Fruit fly (Drosophila melanogaster) whole organism, embryonic: Measurements from ENCODE around the gene CG11920.

Experiments
- Aef1 ChIP-seq: fragments of 200-800 bp; sonication (Bioruptor generic); IDR thresholded peaks from 3 replicates; pipeline ENCODE4 v1.3.6; 2022; ENCODE audit warnings: missing biosample characterization, missing genetic modification characterization
- CG10267 ChIP-seq: fragments of 200-800 bp; sonication (Bioruptor generic); optimal IDR thresholded peaks from 2 replicates; lab custom pipeline; 2018; ENCODE audit warnings: missing biosample characterization, mild to moderate bottlenecking, missing genetic modification characterization, moderate library complexity
- CG11560 ChIP-seq: fragments of 200-800 bp; sonication (Bioruptor generic); IDR thresholded peaks from 3 replicates; pipeline ENCODE4 v1.3.6; 2022; ENCODE audit warnings: missing biosample characterization, missing genetic modification characterization
- CG12391 ChIP-seq: fragments of 200-800 bp; sonication (Bioruptor generic); optimal IDR thresholded peaks from 3 replicates; lab custom pipeline; 2018; ENCODE audit warnings: missing biosample characterization, mild to moderate bottlenecking, missing genetic modification characterization, moderate library complexity
- CG12744 ChIP-seq: fragments of 200-800 bp; sonication (Bioruptor generic); optimal IDR thresholded peaks from 2 replicates; lab custom pipeline; 2016; ENCODE audit warnings: missing biosample characterization, missing genetic modification characterization
- CG12769 ChIP-seq: fragments of 200-800 bp; sonication (Bioruptor generic); optimal IDR thresholded peaks from 2 replicates; lab custom pipeline; 2019; ENCODE audit warnings: missing biosample characterization, mild to moderate bottlenecking, missing genetic modification characterization, moderate library complexity
- CG14667 ChIP-seq: fragments of 200-800 bp; sonication (Bioruptor generic); IDR thresholded peaks from 2 replicates; pipeline ENCODE4 v1.3.6; 2022; ENCODE audit warnings: missing biosample characterization, missing genetic modification characterization
- CG14710 ChIP-seq: fragments of 200-800 bp; sonication (Bioruptor generic); optimal IDR thresholded peaks from 3 replicates; lab custom pipeline; 2019; ENCODE audit warnings: missing biosample characterization, mild to moderate bottlenecking, missing genetic modification characterization, moderate library complexity
- CG16863 ChIP-seq: fragments of 200-800 bp; sonication (Bioruptor generic); optimal IDR thresholded peaks from 3 replicates; lab custom pipeline; 2016; ENCODE audit warnings: missing biosample characterization, missing genetic modification characterization
- CG2129 ChIP-seq: fragments of 200-800 bp; sonication (Bioruptor generic); IDR thresholded peaks from 2 replicates; pipeline ENCODE4 v1.3.6; 2022; ENCODE audit warnings: missing biosample characterization, missing genetic modification characterization; ENCODE audit not compliant: partially characterized antibody
- CG2712 ChIP-seq: fragments of 200-800 bp; optimal IDR thresholded peaks from 3 replicates; lab custom pipeline; 2019; ENCODE audit warnings: missing biosample characterization, mild to moderate bottlenecking, missing genetic modification characterization, moderate library complexity
- CG3407 ChIP-seq: fragments of 200-800 bp; sonication (Bioruptor generic); optimal IDR thresholded peaks from 2 replicates; lab custom pipeline; 2018; ENCODE audit warnings: missing biosample characterization, mild to moderate bottlenecking, missing genetic modification characterization
- CG4424 ChIP-seq: fragments of 200-800 bp; sonication (Bioruptor generic); optimal IDR thresholded peaks from 3 replicates; lab custom pipeline; 2016; ENCODE audit warnings: missing biosample characterization, missing genetic modification characterization
- CG7745 ChIP-seq: fragments of 200-800 bp; sonication (Bioruptor generic); optimal IDR thresholded peaks from 2 replicates; lab custom pipeline; 2018; ENCODE audit warnings: missing biosample characterization, mild to moderate bottlenecking, missing genetic modification characterization, moderate library complexity
- CG7928 ChIP-seq: fragments of 200-800 bp; sonication (Bioruptor generic); optimal IDR thresholded peaks from 2 replicates; lab custom pipeline; 2017; ENCODE audit warnings: missing biosample characterization, mild to moderate bottlenecking, missing genetic modification characterization
- CG8290 ChIP-seq, 3 experiments: fragments of 200-800 bp; sonication (Bioruptor generic); optimal IDR thresholded peaks; 2 replicates each; lab custom pipeline; 2016 to 2019; ENCODE audit warnings: missing biosample characterization in 3 of 3, missing genetic modification characterization in 3 of 3, mild to moderate bottlenecking in 2 of 3, moderate library complexity in 1 of 3
- CG9437 ChIP-seq: fragments of 200-800 bp; sonication (Bioruptor generic); optimal IDR thresholded peaks from 2 replicates; lab custom pipeline; 2018; ENCODE audit warnings: missing biosample characterization, mild to moderate bottlenecking, missing genetic modification characterization
- CG9609 ChIP-seq: fragments of 200-800 bp; sonication (Bioruptor generic); optimal IDR thresholded peaks from 3 replicates; lab custom pipeline; 2016; ENCODE audit warnings: missing biosample characterization, missing genetic modification characterization
- Dip2 ChIP-seq: fragments of 200-800 bp; sonication (Bioruptor generic); IDR thresholded peaks from 2 replicates; pipeline ENCODE4 v1.3.6; 2022; ENCODE audit warnings: missing biosample characterization, missing genetic modification characterization
- Hey ChIP-seq: fragments of 200-800 bp; sonication (Bioruptor generic); optimal IDR thresholded peaks from 3 replicates; lab custom pipeline; 2018; ENCODE audit warnings: missing biosample characterization, mild to moderate bottlenecking, missing genetic modification characterization
- MBD-R2 ChIP-seq: fragments of 200-800 bp; sonication (Bioruptor generic); IDR thresholded peaks from 2 replicates; pipeline ENCODE4 v1.3.6; 2022; ENCODE audit warnings: missing biosample characterization, missing genetic modification characterization
- Nf-YC ChIP-seq: fragments of 200-800 bp; optimal IDR thresholded peaks from 3 replicates; lab custom pipeline; 2019; ENCODE audit warnings: missing biosample characterization, mild to moderate bottlenecking, missing genetic modification characterization, moderate library complexity
- Oli ChIP-seq: fragments of 200-800 bp; sonication (Bioruptor generic); optimal IDR thresholded peaks from 2 replicates; lab custom pipeline; 2018; ENCODE audit warnings: missing biosample characterization, mild to moderate bottlenecking, missing genetic modification characterization, moderate library complexity
- PHDP ChIP-seq: fragments of 200-800 bp; sonication (Bioruptor generic); optimal IDR thresholded peaks from 3 replicates; lab custom pipeline; 2018; ENCODE audit warnings: missing biosample characterization, mild to moderate bottlenecking, missing genetic modification characterization, moderate library complexity
- Scr ChIP-seq: fragments of 200-800 bp; sonication (Bioruptor generic); IDR thresholded peaks from 2 replicates; pipeline ENCODE4 v1.3.6; 2022; ENCODE audit warnings: missing biosample characterization, missing genetic modification characterization; ENCODE audit not compliant: partially characterized antibody
- Six4 ChIP-seq: fragments of 200-800 bp; sonication (Bioruptor generic); optimal IDR thresholded peaks from 2 replicates; lab custom pipeline; 2016; ENCODE audit warnings: missing biosample characterization, missing genetic modification characterization
- ac ChIP-seq: fragments of 200-800 bp; sonication (Bioruptor generic); optimal IDR thresholded peaks from 3 replicates; lab custom pipeline; 2017; ENCODE audit warnings: missing biosample characterization, mild to moderate bottlenecking, missing genetic modification characterization
- az2 ChIP-seq: fragments of 200-800 bp; sonication (Bioruptor generic); optimal IDR thresholded peaks from 3 replicates; lab custom pipeline; 2016; ENCODE audit warnings: missing biosample characterization, missing genetic modification characterization
- bbx ChIP-seq: fragments of 200-800 bp; sonication (Bioruptor generic); IDR thresholded peaks from 2 replicates; pipeline ENCODE4 v1.3.6; 2022; ENCODE audit warnings: missing biosample characterization, missing genetic modification characterization; ENCODE audit not compliant: partially characterized antibody
- bigmax ChIP-seq: fragments of 200-800 bp; sonication (Bioruptor generic); optimal IDR thresholded peaks from 2 replicates; lab custom pipeline; 2018; ENCODE audit warnings: missing biosample characterization, mild to moderate bottlenecking, missing genetic modification characterization
- chif ChIP-seq, 2 experiments: fragments of 200-800 bp; sonication (Bioruptor generic); optimal IDR thresholded peaks; 3 replicates each; lab custom pipeline; 2016; ENCODE audit warnings: missing biosample characterization in 2 of 2, missing genetic modification characterization in 2 of 2
- corto ChIP-seq: fragments of 200-800 bp; sonication (Bioruptor generic); optimal IDR thresholded peaks from 2 replicates; lab custom pipeline; 2016; ENCODE audit warnings: missing biosample characterization, mild to moderate bottlenecking, missing genetic modification characterization, moderate library complexity
- crc ChIP-seq: fragments of 200-800 bp; sonication (Bioruptor generic); optimal IDR thresholded peaks from 2 replicates; lab custom pipeline; 2016; ENCODE audit warnings: missing biosample characterization, missing genetic modification characterization
- dan ChIP-seq: fragments of 200-800 bp; sonication (Bioruptor generic); IDR thresholded peaks from 2 replicates; pipeline ENCODE4 v1.3.6; 2022; ENCODE audit warnings: missing biosample characterization, missing genetic modification characterization
- dm ChIP-seq: fragments of 200-800 bp; sonication (Bioruptor generic); optimal IDR thresholded peaks from 3 replicates; lab custom pipeline; 2016; ENCODE audit warnings: missing biosample characterization, missing genetic modification characterization
- dmrt99B ChIP-seq: fragments of 200-800 bp; sonication (Bioruptor generic); optimal IDR thresholded peaks from 2 replicates; lab custom pipeline; 2018; ENCODE audit warnings: missing biosample characterization, mild to moderate bottlenecking, missing genetic modification characterization, moderate library complexity
- fru ChIP-seq: fragments of >200 bp; optimal IDR thresholded peaks from 2 replicates; lab custom pipeline; 2017
- grn ChIP-seq: fragments of 200-800 bp; sonication (Bioruptor generic); optimal IDR thresholded peaks from 3 replicates; lab custom pipeline; 2017; ENCODE audit warnings: missing biosample characterization, missing genetic modification characterization
- gro ChIP-seq: fragments of 200-800 bp; sonication (Bioruptor generic); optimal IDR thresholded peaks from 2 replicates; lab custom pipeline; 2016; ENCODE audit warnings: missing biosample characterization, missing genetic modification characterization
- ind ChIP-seq: fragments of 200-800 bp; sonication (Bioruptor generic); optimal IDR thresholded peaks from 3 replicates; lab custom pipeline; 2016; ENCODE audit warnings: missing biosample characterization, missing genetic modification characterization
- mld ChIP-seq: fragments of 200-800 bp; sonication (Bioruptor generic); IDR thresholded peaks from 3 replicates; pipeline ENCODE4 v1.3.6; 2022; ENCODE audit warnings: missing biosample characterization, missing genetic modification characterization; ENCODE audit not compliant: partially characterized antibody
- nmo ChIP-seq: fragments of 200-800 bp; sonication (Bioruptor generic); optimal IDR thresholded peaks from 2 replicates; lab custom pipeline; 2018; ENCODE audit warnings: missing biosample characterization, mild to moderate bottlenecking, missing genetic modification characterization, moderate library complexity
- odd ChIP-seq: fragments of 200-800 bp; sonication (Bioruptor generic); optimal IDR thresholded peaks from 2 replicates; lab custom pipeline; 2017; ENCODE audit warnings: missing biosample characterization, mild to moderate bottlenecking, missing genetic modification characterization
- pita ChIP-seq: fragments of 200-800 bp; sonication (Bioruptor generic); optimal IDR thresholded peaks from 2 replicates; lab custom pipeline; 2017; ENCODE audit warnings: missing biosample characterization, mild to moderate bottlenecking, missing genetic modification characterization
- pum ChIP-seq: fragments of 200-800 bp; sonication (Bioruptor generic); optimal IDR thresholded peaks from 2 replicates; lab custom pipeline; 2016; ENCODE audit warnings: missing biosample characterization, missing genetic modification characterization
- row ChIP-seq: fragments of 200-800 bp; sonication (Bioruptor generic); IDR thresholded peaks from 3 replicates; pipeline ENCODE4 v1.3.6; 2022; ENCODE audit warnings: missing biosample characterization, missing genetic modification characterization
- sima ChIP-seq: fragments of 200-800 bp; sonication (Bioruptor generic); optimal IDR thresholded peaks from 2 replicates; lab custom pipeline; 2016; ENCODE audit warnings: missing biosample characterization, missing genetic modification characterization
- sna ChIP-seq: fragments of 200-800 bp; sonication (Bioruptor generic); IDR thresholded peaks from 2 replicates; pipeline ENCODE4 v1.3.6; 2022; ENCODE audit warnings: missing biosample characterization, missing genetic modification characterization; ENCODE audit not compliant: partially characterized antibody
- tna ChIP-seq: fragments of 200-800 bp; sonication (Bioruptor generic); IDR thresholded peaks from 2 replicates; pipeline ENCODE4 v1.3.6; 2022; ENCODE audit warnings: missing biosample characterization, missing genetic modification characterization; ENCODE audit not compliant: partially characterized antibody
- unc-4 ChIP-seq: fragments of 200-800 bp; sonication (Bioruptor generic); IDR thresholded peaks from 2 replicates; pipeline ENCODE4 v1.3.6; 2022; ENCODE audit warnings: missing biosample characterization, missing genetic modification characterization; ENCODE audit not compliant: partially characterized antibody

CG11920 gene

dm6 chr3R:25069569-25069968, 5.1 kb upstream of the CG11920 start, which contains the start of the genes Stt3B and CG11839 (continued):
- TF ChIP-seq pita (GFP tag; lab: Kevin White, UChicago) (no peak), fru (lab: Kevin White, UChicago) (no peak), sna (GFP tag; lab: Robert Waterston, UW) (peak; percentile 93), CG2712 (peak; percentile 85), Six4 (peak; percentile 74), Nf-YC (no peak), bbx (GFP tag; lab: Robert Waterston, UW) (peak; percentile 84), CG9437 (peak; percentile 71), ac (no peak), dm (GFP tag; lab: Kevin White, UChicago) (peak; percentile 58), dan (GFP tag; lab: Robert Waterston, UW) (no peak), grn (no peak), CG3407 (peak; percentile 6), CG8290 (GFP tag; optimal IDR thresholded peaks at IDR 0.05; lab: Kevin White, UChicago) (peak; percentile 70), CG8290 (tag; optimal IDR thresholded peaks at IDR 0.05; lab: Kevin White, UChicago) (no peak), odd (no peak), crc (GFP tag; lab: Kevin White, UChicago) (peak; percentile 74), CG12391 (tag; lab: Kevin White, UChicago) (peak; percentile 84), Hey (no peak), CG7745 (tag; lab: Kevin White, UChicago) (peak; percentile 23), row (peak; percentile 95), MBD-R2 (GFP tag; lab: Robert Waterston, UW) (peak; percentile 96), CG16863 (GFP tag; lab: Kevin White, UChicago) (peak; percentile 49), Dip2 (GFP tag; lab: Robert Waterston, UW) (no peak), CG12769 (tag; lab: Kevin White, UChicago) (no peak), CG9609 (GFP tag; lab: Kevin White, UChicago) (peak; percentile 74), CG4424 (GFP tag; lab: Kevin White, UChicago) (peak; percentile 78), ind (GFP tag; lab: Kevin White, UChicago) (peak; percentile 81), pum (GFP tag; lab: Kevin White, UChicago) (peak; percentile 68), sima (GFP tag; lab: Kevin White, UChicago) (peak; percentile 10), CG14710 (tag; lab: Kevin White, UChicago) (peak; percentile 85), dmrt99B (tag; lab: Kevin White, UChicago) (no peak), bigmax (GFP tag; lab: Kevin White, UChicago) (no peak), chif (GFP tag; optimal IDR thresholded peaks at IDR 0.05; lab: Kevin White, UChicago) (peak; percentile 55 to 82), nmo (GFP tag; lab: Kevin White, UChicago) (peak; percentile 88), corto (GFP tag; lab: Kevin White, UChicago) (no peak), CG2129 (GFP tag; lab: Robert Waterston, UW) (peak; percentile 89), PHDP (tag; lab: Kevin White, UChicago) (peak; percentile 59), CG14667 (GFP tag; lab: Robert Waterston, UW) (no peak; the same call in 1 of the 2 replicates), gro (GFP tag; lab: Kevin White, UChicago) (peak; percentile 79), CG7928 (GFP tag; lab: Kevin White, UChicago) (peak; percentile 91), unc-4 (GFP tag; lab: Robert Waterston, UW) (peak; percentile 97), mld (GFP tag; lab: Robert Waterston, UW) (peak; percentile 58; the same call in 1 of the 3 replicates), tna (peak; percentile 76; the same call in 1 of the 2 replicates), CG12744 (GFP tag; lab: Kevin White, UChicago) (peak; percentile 72), CG10267 (tag; lab: Kevin White, UChicago) (peak; percentile 77), az2 (GFP tag; lab: Kevin White, UChicago) (peak; percentile 66), Oli (tag; lab: Kevin White, UChicago) (no peak), CG11560 (tag; lab: Robert Waterston, UW) (no peak), Aef1 (GFP tag; lab: Robert Waterston, UW) (no peak; the same call in 1 of the 3 replicates), Scr (peak; percentile 95)
